Worm (Caenorhabditis elegans) whole organism, mixed stage, embryonic: Measurements from ENCODE around the gene C05B5.12.

Experiments
- blmp-1 ChIP-seq: fragments of 150-350 bp; optimal IDR thresholded peaks from 2 replicates; lab custom pipeline; 2014; ENCODE audit warnings: missing biosample characterization, missing genetic modification characterization
- ceh-39 ChIP-seq: fragments of 150-350 bp; optimal IDR thresholded peaks from 2 replicates; lab custom pipeline; 2014; ENCODE audit warnings: missing biosample characterization, missing genetic modification characterization
- ceh-43 ChIP-seq: fragments of 200-800 bp; sonication (Bioruptor generic); optimal IDR thresholded peaks from 2 replicates; lab custom pipeline; 2018; ENCODE audit warnings: mild to moderate bottlenecking, missing genetic modification characterization, moderate library complexity, missing compliant biosample characterization
- ceh-83 ChIP-seq: fragments of 200-800 bp; sonication (Bioruptor generic); optimal IDR thresholded peaks from 2 replicates; lab custom pipeline; 2018; ENCODE audit warnings: mild to moderate bottlenecking, missing genetic modification characterization, missing compliant biosample characterization
- ces-1 ChIP-seq: fragments of 150-350 bp; optimal IDR thresholded peaks from 2 replicates; lab custom pipeline; 2014; ENCODE audit warnings: missing biosample characterization, missing genetic modification reagents, missing genetic modification characterization
- cnd-1 ChIP-seq: fragments of 200-800 bp; sonication (Bioruptor generic); optimal IDR thresholded peaks from 2 replicates; lab custom pipeline; 2018; ENCODE audit warnings: mild to moderate bottlenecking, missing genetic modification characterization, missing compliant biosample characterization
- drap-1 ChIP-seq: fragments of 200-800 bp; sonication (Bioruptor generic); optimal IDR thresholded peaks from 3 replicates; lab custom pipeline; 2018; ENCODE audit warnings: mild to moderate bottlenecking, missing genetic modification characterization, missing compliant biosample characterization
- elt-1 ChIP-seq: sonication (generic microtip); optimal IDR thresholded peaks from 2 replicates; lab custom pipeline; 2017; ENCODE audit warnings: missing genetic modification characterization, mild to moderate bottlenecking, missing compliant biosample characterization, antibody characterized with exemption, moderate library complexity, borderline replicate concordance; ENCODE audit not compliant: insufficient read depth
- elt-3 ChIP-seq: fragments of 150-350 bp; optimal IDR thresholded peaks from 2 replicates; lab custom pipeline; 2014; ENCODE audit warnings: missing biosample characterization, missing genetic modification characterization
- flh-1 ChIP-seq: fragments of 200-800 bp; sonication (Bioruptor generic); optimal IDR thresholded peaks from 2 replicates; lab custom pipeline; 2018; ENCODE audit warnings: mild to moderate bottlenecking, missing genetic modification characterization, moderate library complexity, missing compliant biosample characterization
- hlh-1 ChIP-seq: fragments of 150-350 bp; optimal IDR thresholded peaks from 2 replicates; lab custom pipeline; 2014; ENCODE audit warnings: missing biosample characterization, missing genetic modification reagents, missing genetic modification characterization
- lin-13 ChIP-seq: fragments of 150-350 bp; optimal IDR thresholded peaks from 2 replicates; lab custom pipeline; 2014; ENCODE audit warnings: missing biosample characterization, missing genetic modification characterization
- lsy-2 ChIP-seq: fragments of 150-350 bp; optimal IDR thresholded peaks from 2 replicates; lab custom pipeline; 2014; ENCODE audit warnings: missing biosample characterization, missing genetic modification characterization
- mab-5 ChIP-seq: fragments of 150-350 bp; optimal IDR thresholded peaks from 2 replicates; lab custom pipeline; 2014; ENCODE audit warnings: missing biosample characterization, missing genetic modification characterization
- mep-1 ChIP-seq: fragments of 150-350 bp; optimal IDR thresholded peaks from 2 replicates; lab custom pipeline; 2017; ENCODE audit warnings: missing biosample characterization, missing genetic modification reagents, missing genetic modification characterization, inconsistent platforms
- nhr-12 ChIP-seq: fragments of 150-350 bp; optimal IDR thresholded peaks from 2 replicates; lab custom pipeline; 2014; ENCODE audit warnings: missing biosample characterization, missing genetic modification characterization
- nhr-2 ChIP-seq: fragments of 150-350 bp; optimal IDR thresholded peaks from 2 replicates; lab custom pipeline; 2014; ENCODE audit warnings: missing biosample characterization, missing genetic modification characterization
- nhr-237 ChIP-seq: fragments of 150-350 bp; optimal IDR thresholded peaks from 2 replicates; lab custom pipeline; 2014; ENCODE audit warnings: missing biosample characterization, missing genetic modification characterization
- nhr-76 ChIP-seq: sonication (generic microtip); optimal IDR thresholded peaks from 2 replicates; lab custom pipeline; 2017; ENCODE audit warnings: missing biosample characterization, missing genetic modification characterization
- pha-4 ChIP-seq: fragments of 150-350 bp; optimal IDR thresholded peaks from 2 replicates; lab custom pipeline; 2018; ENCODE audit warnings: missing biosample characterization, missing genetic modification reagents, missing genetic modification characterization
- sem-2 ChIP-seq: fragments of 200-800 bp; sonication (Bioruptor generic); optimal IDR thresholded peaks from 2 replicates; lab custom pipeline; 2018; ENCODE audit warnings: mild to moderate bottlenecking, missing genetic modification characterization, missing compliant biosample characterization
- snpc-4 ChIP-seq: fragments of 150-350 bp; optimal IDR thresholded peaks from 2 replicates; lab custom pipeline; 2014; ENCODE audit warnings: missing biosample characterization, missing genetic modification characterization
- tbx-8 ChIP-seq: fragments of 200-800 bp; sonication (Bioruptor generic); optimal IDR thresholded peaks from 2 replicates; lab custom pipeline; 2018; ENCODE audit warnings: mild to moderate bottlenecking, missing genetic modification characterization, moderate library complexity, missing compliant biosample characterization
- unc-120 ChIP-seq: sonication (generic microtip); optimal IDR thresholded peaks from 2 replicates; lab custom pipeline; 2017; ENCODE audit warnings: missing genetic modification characterization, missing compliant biosample characterization; ENCODE audit not compliant: poor library complexity, severe bottlenecking
- unc-62 ChIP-seq: fragments of 150-350 bp; optimal IDR thresholded peaks from 2 replicates; lab custom pipeline; 2014; ENCODE audit warnings: missing biosample characterization, missing genetic modification reagents, missing genetic modification characterization
- zip-8 ChIP-seq: fragments of 150-350 bp; optimal IDR thresholded peaks from 2 replicates; lab custom pipeline; 2014; ENCODE audit warnings: missing biosample characterization, missing genetic modification characterization
- ztf-11 ChIP-seq: fragments of 150-350 bp; optimal IDR thresholded peaks from 2 replicates; lab custom pipeline; 2014; ENCODE audit warnings: missing biosample characterization, missing genetic modification characterization

The C05B5.12 gene

ce11 chrIII:9986827-9987429, at the start of gene C05B5.12:
TSS of gene C05B5.12 (plus strand) at chrIII:9987379.
- TF ChIP-seq unc-120 (tag; lab: Kevin White, UChicago) = peak; percentile 88
- TF ChIP-seq nhr-12 = no peak
- peak; percentile 81 for TF ChIP-seq unc-62 (GFP tag; lab: Kevin White, UChicago)
- peak; percentile 7 for TF ChIP-seq mab-5
- TF ChIP-seq mep-1 (tag; lab: Kevin White, UChicago) = no peak
- peak; percentile 92 for TF ChIP-seq hlh-1
- TF ChIP-seq snpc-4 (tag; lab: Kevin White, UChicago) = no peak

- no peak for TF ChIP-seq ces-1 (GFP tag; lab: Kevin White, UChicago)
- no peak for TF ChIP-seq elt-3
These were observed 46.0 kb upstream of the C05B5.12 start, which contains the start of the genes K03H1.9 and K03H1.12 for ce11 chrIII:9941020-9941674. TSS of gene K03H1.9 (minus strand) at chrIII:9941490. TSS of gene K03H1.12 (plus strand) at chrIII:9941624.

ce11 chrIII:9944723-9945122, 42.5 kb upstream of the C05B5.12 start, which contains the start of gene gln-2:
TSS of gene gln-2 (minus strand) at chrIII:9944823.
- no peak for TF ChIP-seq mep-1 (tag; lab: Kevin White, UChicago)
- TF ChIP-seq, all 35 proteins: peak for 0

ce11 chrIII:9946806-9947419, 40.3 kb upstream of the C05B5.12 start, which contains the start of gene K03H1.7:
TSS of gene K03H1.7 (plus strand) at chrIII:9947405.
- TF ChIP-seq elt-1 (tag; lab: Kevin White, UChicago) (no peak), lin-13 (no peak), lsy-2 (tag; lab: Kevin White, UChicago) (no peak), cnd-1 (tag; lab: Kevin White, UChicago) (no peak), pha-4 (tag; lab: Kevin White, UChicago) (no peak), drap-1 (GFP tag; lab: Kevin White, UChicago) (no peak), ces-1 (GFP tag; lab: Kevin White, UChicago) (no peak), hlh-1 (no peak), nhr-12 (no peak), unc-62 (GFP tag; lab: Kevin White, UChicago) (no peak), nhr-237 (tag; lab: Kevin White, UChicago) (no peak), ztf-11 (tag; lab: Kevin White, UChicago) (no peak), ceh-83 (GFP tag; lab: Kevin White, UChicago) (no peak), sem-2 (GFP tag; lab: Kevin White, UChicago) (no peak), nhr-76 (tag; lab: Kevin White, UChicago) (no peak), ceh-39 (tag; lab: Kevin White, UChicago) (no peak), nhr-2 (tag; lab: Kevin White, UChicago) (no peak), elt-3 (no peak), ceh-43 (GFP tag; lab: Kevin White, UChicago) (no peak)

DNA sequence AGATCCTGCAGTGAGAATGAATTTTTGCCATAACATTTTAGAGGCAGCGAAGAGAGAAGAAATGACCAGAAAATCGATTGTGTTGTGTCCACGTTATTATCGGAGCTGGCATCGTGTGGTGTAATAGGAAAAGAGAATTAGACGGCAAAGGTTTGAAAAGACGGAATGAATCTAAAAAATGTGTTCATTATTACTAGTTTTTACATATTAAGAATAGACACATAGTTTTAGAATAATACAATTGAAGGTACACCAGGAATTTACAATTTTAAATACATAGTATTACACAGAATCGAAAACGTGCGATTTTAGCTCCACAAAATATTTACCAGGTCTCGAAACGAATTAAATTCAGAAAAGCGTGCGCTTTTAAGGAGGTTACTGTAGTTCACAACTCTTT, 36.9 kb upstream of the C05B5.12 start, which contains the start of gene K03H1.13:
Gene K03H1.13 (minus strand): TSS at position 101 of the 400 bp plus-strand sequence.
- TF ChIP-seq tbx-8 (GFP tag; lab: Kevin White, UChicago) = no peak
- no peak for TF ChIP-seq pha-4 (tag; lab: Kevin White, UChicago)
- TF ChIP-seq unc-120 (tag; lab: Kevin White, UChicago) = no peak
- TF ChIP-seq ceh-43 (GFP tag; lab: Kevin White, UChicago) = no peak
- TF ChIP-seq hlh-1 = no peak
- peak; percentile 21 for TF ChIP-seq ceh-39 (tag; lab: Kevin White, UChicago)

DNA sequence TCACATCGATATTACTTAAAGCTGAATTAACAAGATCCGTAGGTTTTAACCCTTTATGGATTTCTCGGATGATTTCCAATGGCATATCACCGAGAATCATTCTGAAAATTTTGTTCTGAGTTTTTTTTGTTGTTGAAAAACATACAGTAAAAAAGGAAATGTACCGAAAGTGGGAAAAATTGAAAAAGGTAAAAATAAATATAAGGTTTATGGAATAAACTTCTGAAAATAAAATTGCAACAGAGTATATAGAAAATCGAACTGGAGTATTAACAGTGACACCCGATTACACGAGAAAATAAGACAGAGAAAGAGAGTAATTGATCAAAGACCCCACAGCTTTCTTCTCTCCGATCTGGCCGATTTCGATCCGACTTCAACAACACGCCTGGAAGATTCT, 35.3 kb upstream of the C05B5.12 start, which contains the start of gene K03H1.11:
Gene K03H1.11 (minus strand): TSS at position 101 of the 400 bp plus-strand sequence.
- TF ChIP-seq flh-1 (GFP tag; lab: Kevin White, UChicago) = no peak
- TF ChIP-seq mep-1 (tag; lab: Kevin White, UChicago) = no peak
- TF ChIP-seq sem-2 (GFP tag; lab: Kevin White, UChicago) = no peak
- TF ChIP-seq nhr-12 = no peak
- TF ChIP-seq blmp-1 (tag; lab: Kevin White, UChicago) = no peak
- no peak for TF ChIP-seq zip-8 (tag; lab: Kevin White, UChicago)
